Worm (Caenorhabditis elegans): ENCODE data around the gene csn-3.

Gene csn-3

DNA sequence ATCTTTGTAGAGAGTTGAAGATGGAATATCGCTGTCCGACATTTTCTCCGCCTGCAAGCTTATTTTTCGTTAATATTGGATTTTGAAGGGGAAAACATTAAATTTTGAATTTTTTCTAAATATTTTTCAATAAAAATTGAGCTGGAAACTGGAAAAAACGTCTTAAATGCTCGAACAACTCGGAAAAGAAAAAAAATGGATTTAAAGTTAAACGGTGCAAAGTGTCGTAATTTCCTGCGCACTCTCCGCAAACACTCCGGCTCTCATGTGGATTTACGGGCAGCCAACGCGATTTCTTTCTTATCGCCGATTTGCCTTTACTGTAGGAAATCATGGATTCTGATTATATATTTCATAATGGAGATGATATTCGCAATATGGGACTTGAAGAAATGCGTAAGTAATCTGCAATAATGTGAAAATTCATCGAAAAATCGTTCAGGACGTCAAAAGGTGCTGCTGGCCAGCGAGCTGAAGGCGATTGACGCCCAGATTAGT is 45.8 kb downstream of the csn-3 start, which contains the start of the genes fnta-1 and cogc-8:
Gene fnta-1, minus strand, starts transcription at position 51 of the 498 bp plus-strand sequence.
Gene cogc-8, plus strand, starts transcription at position 195 of the 498 bp plus-strand sequence.
- TF ChIP-seq him-1 (tag; optimal IDR thresholded peaks at IDR 0.05) (no peak), dao-5 (tag; optimal IDR thresholded peaks at IDR 0.05) (no peak), W03F9.2 (tag; optimal IDR thresholded peaks at IDR 0.05) (no peak)

DNA sequence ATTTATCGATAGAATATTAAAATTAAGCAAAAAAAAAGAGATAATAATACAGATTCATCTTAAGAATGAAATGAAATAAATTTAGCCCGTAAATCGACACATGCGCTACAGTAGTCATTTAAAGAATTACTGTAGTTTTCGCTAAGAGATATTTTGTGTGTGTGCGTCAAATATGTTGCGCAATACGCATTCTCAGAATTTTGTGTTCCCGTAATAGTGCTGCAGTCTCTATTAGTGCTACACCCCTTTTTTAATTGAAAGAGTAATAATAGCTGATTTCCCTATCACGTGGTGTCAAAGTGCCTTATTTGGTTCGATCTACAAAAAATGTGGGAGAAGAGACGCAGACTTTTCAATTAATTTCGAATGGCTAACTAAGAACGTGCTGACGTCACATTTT is 49.7 kb downstream of the csn-3 start:
- TF ChIP-seq him-1 (tag; optimal IDR thresholded peaks at IDR 0.05) (no peak), W03F9.2 (tag; optimal IDR thresholded peaks at IDR 0.05) (no peak), dao-5 (tag; optimal IDR thresholded peaks at IDR 0.05) (no peak)

- no peak for TF ChIP-seq him-1 (tag; optimal IDR thresholded peaks at IDR 0.05)
Observed at ce11 chrIV:244843-245242, 50.3 kb downstream of the csn-3 start, which contains the start of gene aass-1. aass-1 (plus strand) TSS chrIV:245143.

DNA sequence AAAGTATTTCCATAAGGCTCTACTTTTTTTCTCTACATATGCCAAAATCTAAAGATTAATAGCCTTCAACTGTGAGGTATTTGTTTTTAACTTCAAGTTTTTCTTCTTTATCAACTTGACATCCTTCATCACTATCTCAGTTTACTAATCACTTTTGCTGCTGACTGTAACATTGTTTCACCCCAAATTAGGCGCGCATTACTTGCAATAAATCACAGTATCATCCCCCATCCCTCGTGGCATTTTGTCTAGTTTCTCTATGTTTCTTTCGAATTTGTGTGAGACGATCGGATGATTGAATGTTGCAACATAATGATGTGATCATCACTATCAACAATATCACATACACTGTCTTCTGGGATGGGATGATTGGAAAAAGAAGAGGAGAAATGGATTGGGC is 53.0 kb downstream of the csn-3 start:
- TF ChIP-seq W03F9.2 (tag; optimal IDR thresholded peaks at IDR 0.05) (no peak), him-1 (tag; optimal IDR thresholded peaks at IDR 0.05) (no peak), dao-5 (tag; optimal IDR thresholded peaks at IDR 0.05) (no peak)
